Worm (Caenorhabditis elegans) whole organism, young adult: Measurements from ENCODE around the gene rars-1.

ENCODE experiments used
- B0336.3 ChIP-seq: fragments of 200-800 bp; sonication (Bioruptor generic); IDR thresholded peaks from 2 replicates; pipeline ENCODE4 v1.3.6; 2022; ENCODE audit warnings: missing genetic modification characterization, missing compliant biosample characterization
- C06A6.2 ChIP-seq: fragments of 200-800 bp; sonication (Bioruptor generic); conservative IDR thresholded peaks from 2 replicates; pipeline ENCODE4 v1.3.6; 2022; ENCODE audit warnings: missing genetic modification characterization, missing compliant biosample characterization
- D2030.7 ChIP-seq: fragments of 200-800 bp; sonication (Bioruptor generic); IDR thresholded peaks from 2 replicates; pipeline ENCODE4 v1.3.6; 2022; ENCODE audit warnings: missing genetic modification reagents, missing genetic modification characterization, missing compliant biosample characterization
- F33H1.4 ChIP-seq: fragments of 200-800 bp; sonication (Bioruptor generic); IDR thresholded peaks from 2 replicates; pipeline ENCODE4 v1.3.6; 2022; ENCODE audit warnings: missing genetic modification reagents, missing genetic modification characterization, missing compliant biosample characterization
- F49E8.2 ChIP-seq: sonication (generic microtip); optimal IDR thresholded peaks from 3 replicates; lab custom pipeline; 2017; ENCODE audit warnings: missing genetic modification characterization, mild to moderate bottlenecking, missing compliant biosample characterization, antibody characterized with exemption, moderate library complexity; ENCODE audit not compliant: insufficient read depth
- F55B11.4 ChIP-seq: sonication (generic microtip); optimal IDR thresholded peaks from 2 replicates; lab custom pipeline; 2016; ENCODE audit warnings: missing compliant biosample characterization, missing genetic modification characterization, borderline replicate concordance; ENCODE audit not compliant: insufficient read depth
- K12H6.12 ChIP-seq: fragments of 200-800 bp; sonication (Bioruptor generic); optimal IDR thresholded peaks from 2 replicates; lab custom pipeline; 2018; ENCODE audit warnings: mild to moderate bottlenecking, missing genetic modification characterization, missing compliant biosample characterization
- T07F8.4 ChIP-seq: sonication (generic microtip); optimal IDR thresholded peaks from 2 replicates; lab custom pipeline; 2016; ENCODE audit warnings: mild to moderate bottlenecking, missing genetic modification characterization, moderate library complexity, missing compliant biosample characterization
- Y53G8AR.9 ChIP-seq: fragments of 200-800 bp; sonication (Bioruptor generic); conservative IDR thresholded peaks from 2 replicates; pipeline ENCODE4 v1.3.6; 2022; ENCODE audit warnings: missing genetic modification reagents, missing genetic modification characterization, missing compliant biosample characterization
- Y79H2A.3 ChIP-seq: fragments of 200-800 bp; sonication (Bioruptor generic); conservative IDR thresholded peaks from 2 replicates; pipeline ENCODE4 v1.3.6; 2022; ENCODE audit warnings: missing genetic modification reagents, missing genetic modification characterization, missing compliant biosample characterization
- Y95B8A.8 ChIP-seq: fragments of 200-800 bp; sonication (Bioruptor generic); IDR thresholded peaks from 2 replicates; pipeline ENCODE4 v1.3.6; 2022; ENCODE audit warnings: missing genetic modification reagents, missing genetic modification characterization, missing compliant biosample characterization
- akir-1 ChIP-seq: fragments of 200-800 bp; sonication (Bioruptor generic); optimal IDR thresholded peaks from 2 replicates; lab custom pipeline; 2018; ENCODE audit warnings: mild to moderate bottlenecking, missing genetic modification characterization, moderate library complexity, missing compliant biosample characterization
- aptf-3 ChIP-seq: fragments of 200-800 bp; sonication (Bioruptor generic); IDR thresholded peaks from 2 replicates; pipeline ENCODE4 v1.3.6; 2022; ENCODE audit warnings: missing genetic modification characterization, missing compliant biosample characterization
- bed-2 ChIP-seq: fragments of 200-800 bp; sonication (Bioruptor generic); IDR thresholded peaks from 2 replicates; pipeline ENCODE4 v1.3.6; 2022; ENCODE audit warnings: missing genetic modification reagents, missing genetic modification characterization, missing compliant biosample characterization
- cebp-2 ChIP-seq: fragments of 200-800 bp; sonication (Bioruptor generic); IDR thresholded peaks from 2 replicates; pipeline ENCODE4 v1.3.6; 2022; ENCODE audit warnings: missing genetic modification characterization, missing compliant biosample characterization
- ceh-100 ChIP-seq: fragments of 200-800 bp; sonication (Bioruptor generic); IDR thresholded peaks from 2 replicates; pipeline ENCODE4 v1.3.6; 2022; ENCODE audit warnings: missing genetic modification reagents, missing genetic modification characterization, missing compliant biosample characterization
- ceh-40 ChIP-seq: fragments of 200-800 bp; sonication (Bioruptor generic); IDR thresholded peaks from 2 replicates; pipeline ENCODE4 v1.3.6; 2022; ENCODE audit warnings: missing genetic modification characterization, missing compliant biosample characterization
- ceh-79 ChIP-seq: sonication (generic microtip); optimal IDR thresholded peaks from 2 replicates; lab custom pipeline; 2017; ENCODE audit warnings: mild to moderate bottlenecking, missing genetic modification characterization, missing compliant biosample characterization
- die-1 ChIP-seq: sonication (generic microtip); optimal IDR thresholded peaks from 2 replicates; lab custom pipeline; 2016; ENCODE audit warnings: missing genotype, mild to moderate bottlenecking, missing genetic modification characterization, missing compliant biosample characterization
- dox-1 ChIP-seq: fragments of 200-800 bp; sonication (Bioruptor generic); IDR thresholded peaks from 2 replicates; pipeline ENCODE4 v1.3.6; 2022; ENCODE audit warnings: missing genetic modification reagents, missing genetic modification characterization, missing compliant biosample characterization
- dpl-1 ChIP-seq: fragments of 150-350 bp; optimal IDR thresholded peaks from 2 replicates; lab custom pipeline; 2014; ENCODE audit warnings: missing biosample characterization, missing genetic modification reagents, missing genetic modification characterization
- efl-1 ChIP-seq: fragments of 150-350 bp; optimal IDR thresholded peaks from 2 replicates; lab custom pipeline; 2014; ENCODE audit warnings: missing biosample characterization, missing genetic modification reagents, missing genetic modification characterization
- egl-44 ChIP-seq: fragments of 200-800 bp; sonication (Bioruptor generic); IDR thresholded peaks from 2 replicates; pipeline ENCODE4 v1.3.6; 2022; ENCODE audit warnings: missing genetic modification reagents, missing genetic modification characterization, missing compliant biosample characterization
- ekl-4 ChIP-seq: fragments of 200-800 bp; sonication (Bioruptor generic); IDR thresholded peaks from 2 replicates; pipeline ENCODE4 v1.3.6; 2022; ENCODE audit warnings: missing genetic modification reagents, missing genetic modification characterization, missing compliant biosample characterization
- him-1 ChIP-seq: sonication (generic microtip); optimal IDR thresholded peaks from 2 replicates; lab custom pipeline; 2016; ENCODE audit warnings: missing genotype, missing genetic modification reagents, missing genetic modification characterization, missing compliant biosample characterization
- lag-1 ChIP-seq: fragments of 200-800 bp; sonication (Bioruptor generic); IDR thresholded peaks from 2 replicates; pipeline ENCODE4 v1.3.6; 2022; ENCODE audit warnings: missing genetic modification reagents, missing genetic modification characterization, missing compliant biosample characterization
- lin-35 ChIP-seq, 3 experiments: fragments of 150-350 bp in 2 of 3; sonication (generic microtip) in 1 of 3; optimal IDR thresholded peaks; 2 replicates each; lab custom pipeline; 2014 to 2018; ENCODE audit warnings: missing biosample characterization in 3 of 3, missing genetic modification characterization in 3 of 3, missing genetic modification reagents in 3 of 3
- lin-54 ChIP-seq: fragments of 200-800 bp; sonication (Bioruptor generic); optimal IDR thresholded peaks from 2 replicates; lab custom pipeline; 2018; ENCODE audit warnings: mild to moderate bottlenecking, missing genetic modification characterization, missing compliant biosample characterization
- lsl-1 ChIP-seq: fragments of 200-800 bp; sonication (Bioruptor generic); optimal IDR thresholded peaks from 2 replicates; lab custom pipeline; 2018; ENCODE audit warnings: mild to moderate bottlenecking, missing genetic modification characterization, moderate library complexity, missing compliant biosample characterization
- lsy-27 ChIP-seq: sonication (generic microtip); optimal IDR thresholded peaks from 2 replicates; lab custom pipeline; 2017; ENCODE audit warnings: missing genetic modification characterization, mild to moderate bottlenecking, missing compliant biosample characterization, antibody characterized with exemption, missing genotype, borderline replicate concordance; ENCODE audit not compliant: insufficient read depth
- madf-3 ChIP-seq: fragments of 200-800 bp; sonication (Bioruptor generic); IDR thresholded peaks from 2 replicates; pipeline ENCODE4 v1.3.6; 2022; ENCODE audit warnings: missing genetic modification reagents, missing genetic modification characterization, missing compliant biosample characterization
- madf-6 ChIP-seq: fragments of 200-800 bp; sonication (Bioruptor generic); IDR thresholded peaks from 2 replicates; pipeline ENCODE4 v1.3.6; 2022; ENCODE audit warnings: missing genetic modification reagents, missing genetic modification characterization, missing compliant biosample characterization
- madf-8 ChIP-seq: fragments of 200-800 bp; sonication (Bioruptor generic); conservative IDR thresholded peaks from 2 replicates; pipeline ENCODE4 v1.3.6; 2022; ENCODE audit warnings: missing genetic modification reagents, missing genetic modification characterization, missing compliant biosample characterization
- mcd-1 ChIP-seq: fragments of 200-800 bp; sonication (Bioruptor generic); IDR thresholded peaks from 2 replicates; pipeline ENCODE4 v1.3.6; 2022; ENCODE audit warnings: missing genetic modification reagents, missing genetic modification characterization, missing compliant biosample characterization
- mel-28 ChIP-seq: sonication (generic microtip); optimal IDR thresholded peaks from 2 replicates; lab custom pipeline; 2016; ENCODE audit warnings: borderline replicate concordance, mild to moderate bottlenecking, missing genetic modification characterization, missing compliant biosample characterization
- nhr-80 ChIP-seq: sonication (generic microtip); optimal IDR thresholded peaks from 2 replicates; lab custom pipeline; 2016; ENCODE audit warnings: missing genetic modification characterization, missing compliant biosample characterization
- nhr-90 ChIP-seq: sonication (generic microtip); optimal IDR thresholded peaks from 2 replicates; lab custom pipeline; 2016; ENCODE audit warnings: missing genotype, mild to moderate bottlenecking, missing genetic modification characterization, missing compliant biosample characterization
- repo-1 ChIP-seq: sonication (generic microtip); optimal IDR thresholded peaks from 2 replicates; lab custom pipeline; 2017; ENCODE audit warnings: mild to moderate bottlenecking, missing genetic modification characterization, missing compliant biosample characterization
- xnd-1 ChIP-seq: sonication (generic microtip); optimal IDR thresholded peaks from 2 replicates; lab custom pipeline; 2016; ENCODE audit warnings: missing genotype, missing genetic modification reagents, missing genetic modification characterization, missing compliant biosample characterization

rars-1 gene

ce11 chrIII:4881955-4882354 lies 35.0 kb downstream of the rars-1 start:
- TF ChIP-seq die-1 (tag; lab: Kevin White, UChicago) (no peak), nhr-80 (peak; percentile 32)

- 0 out of 2 replicates have a peak, but pooled peaks have one; percentile 26 for TF ChIP-seq B0336.3 (GFP tag; lab: Robert Waterston, UW)
- 0 out of 2 replicates have a peak, but pooled peaks have one; percentile 37 for TF ChIP-seq Y53G8AR.9
- 0 out of 2 replicates have a peak, but pooled peaks have one; percentile 20 for TF ChIP-seq ekl-4 (GFP tag; lab: Robert Waterston, UW)
- no peak for TF ChIP-seq K12H6.12 (tag; lab: Kevin White, UChicago)
- no peak for TF ChIP-seq akir-1 (GFP tag; lab: Kevin White, UChicago)
- peak; percentile 11 for TF ChIP-seq xnd-1 (tag; lab: Kevin White, UChicago)
- peak; percentile 42; the same call in 1 of the 2 replicates for TF ChIP-seq madf-6 (GFP tag; lab: Robert Waterston, UW)
- peak; percentile 36 for TF ChIP-seq F49E8.2 (tag; lab: Kevin White, UChicago)
Measured at ce11 chrIII:4879445-4879844, 37.5 kb downstream of the rars-1 start, which contains the start of gene C35D10.1. TSS of gene C35D10.1 (plus strand) at chrIII:4879745.

ce11 chrIII:4878281-4878680 lies 38.7 kb downstream of the rars-1 start, which contains the start of the genes tost-1 and arx-6:
TSS of gene tost-1 (minus strand) at chrIII:4878311.
TSS of gene arx-6 (plus strand) at chrIII:4878658.
- peak; percentile 86 for TF ChIP-seq mcd-1 (GFP tag; lab: Robert Waterston, UW)
- TF ChIP-seq madf-6 (GFP tag; lab: Robert Waterston, UW) = peak; percentile 63
- peak; percentile 69 for TF ChIP-seq lin-54 (GFP tag; lab: Kevin White, UChicago)
- peak; percentile 44 for TF ChIP-seq dpl-1 (GFP tag; lab: Kevin White, UChicago)
- no peak for TF ChIP-seq Y79H2A.3
- TF ChIP-seq him-1 (tag; lab: Kevin White, UChicago) = peak; percentile 15
- TF ChIP-seq efl-1 (GFP tag; lab: Kevin White, UChicago) = peak; percentile 76
- TF ChIP-seq dox-1 = 0 out of 2 replicates have a peak, but pooled peaks have one; percentile 11
- no peak for TF ChIP-seq cebp-2 (GFP tag; lab: Robert Waterston, UW)
- TF ChIP-seq lin-35 (GFP tag; optimal IDR thresholded peaks at IDR 0.05; lab: Kevin White, UChicago) = peak in 1 of 3 experiments; percentile 52
- TF ChIP-seq F33H1.4 (GFP tag; lab: Robert Waterston, UW) = 0 out of 2 replicates have a peak, but pooled peaks have one; percentile 18
- TF ChIP-seq lsl-1 (GFP tag; lab: Kevin White, UChicago) = peak; percentile 37
- TF ChIP-seq F55B11.4 = no peak
- no peak for TF ChIP-seq mel-28 (tag; lab: Kevin White, UChicago)
- peak; percentile 48; the same call in 1 of the 2 replicates for TF ChIP-seq D2030.7 (GFP tag; lab: Robert Waterston, UW)
- no peak for TF ChIP-seq repo-1 (tag; lab: Kevin White, UChicago)
- no peak for TF ChIP-seq ceh-100

- TF ChIP-seq lin-35 (GFP tag; optimal IDR thresholded peaks at IDR 0.05; lab: Kevin White, UChicago) (peak in 1 of 3 experiments; percentile 61), T07F8.4 (no peak)
Measured at ce11 chrIII:4875663-4876062, 41.3 kb downstream of the rars-1 start.

ce11 chrIII:4874671-4875070 lies 42.3 kb downstream of the rars-1 start, which contains the start of gene C35D10.12:
TSS of gene C35D10.12 (minus strand) at chrIII:4874771.
- TF ChIP-seq lsy-27 (tag; lab: Kevin White, UChicago) = no peak
- no peak for TF ChIP-seq efl-1 (GFP tag; lab: Kevin White, UChicago)
- TF ChIP-seq, all 124 proteins: peak for 0

ce11 chrIII:4873395-4873794 lies 43.6 kb downstream of the rars-1 start:
- TF ChIP-seq ceh-79 (tag; lab: Kevin White, UChicago) = no peak
- TF ChIP-seq dpl-1 (GFP tag; lab: Kevin White, UChicago) = no peak
- TF ChIP-seq Y53G8AR.9 = no peak
- no peak for TF ChIP-seq madf-8 (GFP tag; lab: Robert Waterston, UW)
- no peak for TF ChIP-seq egl-44 (GFP tag; lab: Robert Waterston, UW)
- TF ChIP-seq lag-1 (GFP tag; lab: Robert Waterston, UW) = no peak
- no peak for TF ChIP-seq C06A6.2
- TF ChIP-seq Y95B8A.8 (GFP tag; lab: Robert Waterston, UW) = no peak
- no peak for TF ChIP-seq efl-1 (GFP tag; lab: Kevin White, UChicago)
- TF ChIP-seq madf-3 (GFP tag; lab: Robert Waterston, UW) = no peak
- TF ChIP-seq ceh-40 = no peak
- TF ChIP-seq bed-2 (GFP tag; lab: Robert Waterston, UW) = no peak
- no peak for TF ChIP-seq aptf-3 (GFP tag; lab: Robert Waterston, UW)
- no peak for TF ChIP-seq nhr-90 (tag; lab: Kevin White, UChicago)
